Worm (Caenorhabditis elegans): ENCODE measurements around the gene F19G12.8.

ce11 chrX:1367416-1367815, 49.7 kb upstream of the F19G12.8 start, which contains the start of gene dgn-2:
- TF ChIP-seq snpc-1.3 (tag; optimal IDR thresholded peaks at IDR 0.05; ENCODE audit: insufficient read depth) = no peak
- no peak for TF ChIP-seq F22D6.2 (tag; optimal IDR thresholded peaks at IDR 0.05)
- no peak for TF ChIP-seq ama-1 (optimal IDR thresholded peaks at IDR 0.05)
- no peak for TF ChIP-seq ama-1 (GFP tag; optimal IDR thresholded peaks at IDR 0.05)
- no peak for TF ChIP-seq ztf-22 (GFP tag; optimal IDR thresholded peaks at IDR 0.05)
- TF ChIP-seq snpc-4 (GFP tag; optimal IDR thresholded peaks at IDR 0.05) = no peak
- TF ChIP-seq snpc-4 (tag; optimal IDR thresholded peaks at IDR 0.05) = no peak
- no peak for TF ChIP-seq F52B5.7 (tag; optimal IDR thresholded peaks at IDR 0.05)
- TF ChIP-seq hrde-1 (tag; optimal IDR thresholded peaks at IDR 0.05; ENCODE audit: borderline replicate concordance) = no peak
- no peak for TF ChIP-seq F55B11.4 (tag; optimal IDR thresholded peaks at IDR 0.05; ENCODE audit: borderline replicate concordance, insufficient read depth)
- no peak for TF ChIP-seq hlh-12 (tag; optimal IDR thresholded peaks at IDR 0.05)
- no peak for TF ChIP-seq aptf-3 (GFP tag; IDR thresholded peaks at IDR 0.05)
- TF ChIP-seq lsl-1 (GFP tag; optimal IDR thresholded peaks at IDR 0.05) = no peak
- TF ChIP-seq ccch-3 (GFP tag; optimal IDR thresholded peaks at IDR 0.05) = no peak
- no peak for TF ChIP-seq nfya-1 (tag; optimal IDR thresholded peaks at IDR 0.05; ENCODE audit: borderline replicate concordance, insufficient read depth)
- no peak for TF ChIP-seq ets-4 (GFP tag; optimal IDR thresholded peaks at IDR 0.05)

Data from whole organism, young adult.